Fruit fly (Drosophila melanogaster): ENCODE results near the gene CG15404.

DNA sequence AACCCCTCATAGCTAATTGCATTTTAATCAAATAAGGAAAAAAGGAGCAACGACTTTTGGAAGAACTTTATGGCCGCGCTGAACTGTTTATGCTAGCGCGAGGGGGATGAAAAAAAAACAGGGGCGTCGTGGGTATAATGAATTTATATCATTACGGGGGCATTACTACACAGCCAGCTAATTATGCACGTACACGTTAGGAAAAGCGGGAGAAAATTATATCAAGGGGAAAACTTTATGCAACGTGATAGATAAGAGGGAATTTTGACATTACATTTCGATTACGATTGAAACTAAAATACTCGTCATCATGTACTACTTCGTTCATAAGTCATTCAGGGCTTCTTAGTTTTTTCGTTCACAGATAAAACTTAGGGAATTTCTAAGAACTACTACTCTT is 45.4 kb upstream of the CG15404 start, which contains the start of gene CG15403:
- no peak for TF ChIP-seq Hr4 (GFP tag; optimal IDR thresholded peaks at IDR 0.05)
- TF ChIP-seq CG6854 (GFP tag; optimal IDR thresholded peaks at IDR 0.05): no peak
- TF ChIP-seq fkh (GFP tag; optimal IDR thresholded peaks at IDR 0.05): no peak
- TF ChIP-seq Hr39 (GFP tag; optimal IDR thresholded peaks at IDR 0.05): no peak
- TF ChIP-seq CG8632 (GFP tag; optimal IDR thresholded peaks at IDR 0.05): no peak
- no peak for TF ChIP-seq vri (GFP tag; optimal IDR thresholded peaks at IDR 0.05)
- no peak for TF ChIP-seq Smox (GFP tag; optimal IDR thresholded peaks at IDR 0.05)
- no peak for TF ChIP-seq Blimp-1 (GFP tag; optimal IDR thresholded peaks at IDR 0.05)
- no peak for TF ChIP-seq CG10631 (GFP tag; optimal IDR thresholded peaks at IDR 0.05)
- TF ChIP-seq CG6808 (GFP tag; optimal IDR thresholded peaks at IDR 0.05): no peak
- no peak for TF ChIP-seq CG16779 (tag; optimal IDR thresholded peaks at IDR 0.05)
- no peak for TF ChIP-seq achi (GFP tag; optimal IDR thresholded peaks at IDR 0.05)

Measured in whole organism, prepupa.